Worm (Caenorhabditis elegans) whole organism, L2 larva: ENCODE measurements around the gene C04C3.9.

Source experiments
- F13H6.1 ChIP-seq: sonication (generic microtip); optimal IDR thresholded peaks from 2 replicates; lab custom pipeline; 2016; ENCODE audit warnings: missing genetic modification characterization, missing compliant biosample characterization
- ama-1 ChIP-seq: fragments of 150-350 bp; optimal IDR thresholded peaks from 2 replicates; lab custom pipeline; 2018; ENCODE audit warnings: inconsistent platforms
- egl-27 ChIP-seq: sonication (generic microtip); optimal IDR thresholded peaks from 3 replicates; lab custom pipeline; 2017; ENCODE audit warnings: missing biosample characterization, missing genetic modification reagents, missing genetic modification characterization
- elt-3 ChIP-seq: sonication (generic microtip); optimal IDR thresholded peaks from 2 replicates; lab custom pipeline; 2017; ENCODE audit warnings: missing biosample characterization, missing genetic modification characterization
- fos-1 ChIP-seq: fragments of 150-350 bp; optimal IDR thresholded peaks from 2 replicates; lab custom pipeline; 2014; ENCODE audit warnings: missing biosample characterization, missing genetic modification characterization
- gmeb-1 ChIP-seq: fragments of 150-350 bp; optimal IDR thresholded peaks from 2 replicates; lab custom pipeline; 2014; ENCODE audit warnings: missing biosample characterization, missing genetic modification characterization
- lin-13 ChIP-seq: fragments of 150-350 bp; optimal IDR thresholded peaks from 2 replicates; lab custom pipeline; 2014; ENCODE audit warnings: missing biosample characterization, missing genetic modification reagents, missing genetic modification characterization
- lsy-2 ChIP-seq, 2 experiments: fragments of 150-350 bp in 1 of 2; sonication (generic microtip) in 1 of 2; optimal IDR thresholded peaks; 2 replicates each; lab custom pipeline; 2014 to 2017; ENCODE audit warnings: missing biosample characterization in 2 of 2, missing genetic modification characterization in 2 of 2
- mab-5 ChIP-seq: fragments of 150-350 bp; optimal IDR thresholded peaks from 2 replicates; lab custom pipeline; 2014; ENCODE audit warnings: missing biosample characterization, missing genetic modification characterization
- nhr-12 ChIP-seq: fragments of 150-350 bp; optimal IDR thresholded peaks from 2 replicates; lab custom pipeline; 2014; ENCODE audit warnings: missing biosample characterization, missing genetic modification characterization
- nhr-237 ChIP-seq: fragments of 150-350 bp; optimal IDR thresholded peaks from 2 replicates; lab custom pipeline; 2014; ENCODE audit warnings: missing biosample characterization, missing genetic modification characterization
- nhr-25 ChIP-seq: fragments of 150-350 bp; sonication (generic microtip); optimal IDR thresholded peaks from 3 replicates; lab custom pipeline; 2014; ENCODE audit warnings: missing biosample characterization, missing genetic modification characterization
- nhr-6 ChIP-seq: fragments of 150-350 bp; optimal IDR thresholded peaks from 2 replicates; lab custom pipeline; 2014; ENCODE audit warnings: missing biosample characterization, missing genetic modification characterization
- unc-55 ChIP-seq: fragments of 150-350 bp; sonication (generic microtip); optimal IDR thresholded peaks from 3 replicates; lab custom pipeline; 2014; ENCODE audit warnings: missing biosample characterization, missing genetic modification reagents, missing genetic modification characterization

- TF ChIP-seq nhr-12 (tag; lab: Kevin White, UChicago) (no peak), gmeb-1 (tag; lab: Kevin White, UChicago) (no peak), lin-13 (GFP tag; lab: Kevin White, UChicago) (no peak), ama-1 (lab: Kevin White, UChicago) (no peak), nhr-25 (tag; lab: Kevin White, UChicago) (no peak), elt-3 (tag; lab: Kevin White, UChicago) (no peak), lsy-2 (tag; optimal IDR thresholded peaks at IDR 0.05; lab: Kevin White, UChicago) (no peak), nhr-6 (no peak), egl-27 (tag; lab: Kevin White, UChicago) (no peak), F13H6.1 (tag; lab: Kevin White, UChicago) (no peak), unc-55 (no peak), fos-1 (no peak), nhr-237 (tag; lab: Kevin White, UChicago) (no peak), mab-5 (tag; lab: Kevin White, UChicago) (no peak)
Measured at ce11 chrIV:3447350-3447749, 19.0 kb upstream of the C04C3.9 start.
